Worm (Caenorhabditis elegans): ENCODE data around the gene ctsa-1.2.
A peak's percentile ranks its signal among the peaks of the same experiment; 100 is the strongest.

The ctsa-1.2 gene

ce11 chrII:11714728-11715127 is 24.4 kb upstream of the ctsa-1.2 start (continued):
- TF ChIP-seq F37B4.10 (GFP tag; IDR thresholded peaks at IDR 0.05), result no peak
- no peak for TF ChIP-seq hlh-12 (tag; optimal IDR thresholded peaks at IDR 0.05)
- TF ChIP-seq tbp1 (GFP tag; optimal IDR thresholded peaks at IDR 0.05), result no peak
- TF ChIP-seq nhr-90 (tag; optimal IDR thresholded peaks at IDR 0.05), result no peak
- no peak for TF ChIP-seq lin-54 (GFP tag; optimal IDR thresholded peaks at IDR 0.05)
- peak; percentile 6; the same call in 1 of the 2 replicates for TF ChIP-seq madf-6 (GFP tag; IDR thresholded peaks at IDR 0.05)
- TF ChIP-seq let-526 (GFP tag; IDR thresholded peaks at IDR 0.05), result no peak
- TF ChIP-seq hmg-1.2 (GFP tag; IDR thresholded peaks at IDR 0.05), result peak; percentile 56
- TF ChIP-seq snpc-3.4 (tag; optimal IDR thresholded peaks at IDR 0.05), result peak; percentile 33
- TF ChIP-seq ccch-3 (GFP tag; optimal IDR thresholded peaks at IDR 0.05), result no peak
- TF ChIP-seq B0035.1 (tag; optimal IDR thresholded peaks at IDR 0.05), result no peak
- no peak for TF ChIP-seq cebp-2 (GFP tag; IDR thresholded peaks at IDR 0.05)

- TF ChIP-seq F57A8.1 (GFP tag; optimal IDR thresholded peaks at IDR 0.05) (no peak), attf-3 (GFP tag; conservative IDR thresholded peaks at IDR 0.05) (peak; percentile 78)
Measured at ce11 chrII:11719533-11719932, 19.6 kb upstream of the ctsa-1.2 start.

- TF ChIP-seq lir-1 (GFP tag; conservative IDR thresholded peaks at IDR 0.05), result no peak
- TF ChIP-seq let-607 (tag; optimal IDR thresholded peaks at IDR 0.05), result no peak
- TF ChIP-seq ztf-18 (tag; optimal IDR thresholded peaks at IDR 0.05), result no peak
- no peak for TF ChIP-seq tbp1 (GFP tag; optimal IDR thresholded peaks at IDR 0.05)
- no peak for TF ChIP-seq lin-40 (tag; optimal IDR thresholded peaks at IDR 0.05)
- TF ChIP-seq rpc-1 (optimal IDR thresholded peaks at IDR 0.05), result no peak
- no peak for TF ChIP-seq rpc-1 (tag; optimal IDR thresholded peaks at IDR 0.05)
- TF ChIP-seq gei-17 (GFP tag; optimal IDR thresholded peaks at IDR 0.05), result no peak
- no peak for TF ChIP-seq aptf-3 (GFP tag; IDR thresholded peaks at IDR 0.05)
- TF ChIP-seq lag-1 (GFP tag; IDR thresholded peaks at IDR 0.05), result no peak
- no peak for TF ChIP-seq lin-54 (GFP tag; optimal IDR thresholded peaks at IDR 0.05)
- no peak for TF ChIP-seq madf-3 (GFP tag; IDR thresholded peaks at IDR 0.05)
- no peak for TF ChIP-seq snpc-1.3 (tag; optimal IDR thresholded peaks at IDR 0.05; ENCODE audit: insufficient read depth)
- TF ChIP-seq Y79H2A.3 (GFP tag; conservative IDR thresholded peaks at IDR 0.05), result no peak
- no peak for TF ChIP-seq him-1 (tag; optimal IDR thresholded peaks at IDR 0.05)
- no peak for TF ChIP-seq nhr-27 (tag; optimal IDR thresholded peaks at IDR 0.05)
Measured at ce11 chrII:11720102-11720501, 19.1 kb upstream of the ctsa-1.2 start, which contains the start of gene F13D12.3. F13D12.3 (plus strand) TSS chrII:11720402.

ce11 chrII:11720819-11721218 is 18.3 kb upstream of the ctsa-1.2 start:
- TF ChIP-seq attf-3 (GFP tag; conservative IDR thresholded peaks at IDR 0.05) (peak; percentile 84), athp-1 (tag; optimal IDR thresholded peaks at IDR 0.05) (no peak), hrde-1 (tag; optimal IDR thresholded peaks at IDR 0.05; ENCODE audit: borderline replicate concordance) (no peak), mxl-1 (tag; optimal IDR thresholded peaks at IDR 0.05) (no peak)

ce11 chrII:11721604-11722003 is 17.6 kb upstream of the ctsa-1.2 start:
- no peak for TF ChIP-seq F33H1.4 (GFP tag; IDR thresholded peaks at IDR 0.05)
- TF ChIP-seq ztf-28 (GFP tag; IDR thresholded peaks at IDR 0.05), result no peak
- TF ChIP-seq rec-8 (tag; optimal IDR thresholded peaks at IDR 0.05), result no peak
- peak; percentile 33; the same call in 1 of the 2 replicates for TF ChIP-seq egrh-3 (GFP tag; IDR thresholded peaks at IDR 0.05)
- no peak for TF ChIP-seq ztf-18 (tag; optimal IDR thresholded peaks at IDR 0.05)
- no peak for TF ChIP-seq Y67H2A.10 (GFP tag; conservative IDR thresholded peaks at IDR 0.05)
- no peak for TF ChIP-seq efl-1 (GFP tag; optimal IDR thresholded peaks at IDR 0.05)
- no peak for TF ChIP-seq nhr-179 (tag; optimal IDR thresholded peaks at IDR 0.05)
- TF ChIP-seq lin-26 (GFP tag; IDR thresholded peaks at IDR 0.05), result 0 out of 2 replicates have a peak, but pooled peaks have one; percentile 17
- TF ChIP-seq F10E7.11 (tag; optimal IDR thresholded peaks at IDR 0.05), result no peak
- 0 out of 2 replicates have a peak, but pooled peaks have one; percentile 16 for TF ChIP-seq mcd-1 (GFP tag; IDR thresholded peaks at IDR 0.05)
- peak; percentile 87 for TF ChIP-seq zfh-2 (GFP tag; conservative IDR thresholded peaks at IDR 0.05)

Measured in whole organism, young adult.